Worm (Caenorhabditis elegans) whole organism, late embryonic: ENCODE measurements around the gene mlp-1.

ENCODE experiments used
- ahr-1 ChIP-seq: sonication (generic microtip); optimal IDR thresholded peaks from 2 replicates; lab custom pipeline; 2016; ENCODE audit warnings: missing genetic modification characterization, missing compliant biosample characterization
- ama-1 ChIP-seq: fragments of 150-350 bp; optimal IDR thresholded peaks from 2 replicates; lab custom pipeline; 2014
- ceh-18 ChIP-seq: sonication (generic microtip); optimal IDR thresholded peaks from 2 replicates; lab custom pipeline; 2016; ENCODE audit warnings: missing genetic modification characterization, missing compliant biosample characterization
- ceh-24 ChIP-seq: sonication (generic microtip); optimal IDR thresholded peaks from 2 replicates; lab custom pipeline; 2016; ENCODE audit warnings: mild to moderate bottlenecking, missing genetic modification characterization, missing compliant biosample characterization
- ceh-9 ChIP-seq: sonication (generic microtip); optimal IDR thresholded peaks from 2 replicates; lab custom pipeline; 2016; ENCODE audit warnings: mild to moderate bottlenecking, missing genetic modification characterization, inconsistent platforms, missing compliant biosample characterization
- lin-11 ChIP-seq: fragments of 200-800 bp; sonication (Bioruptor generic); optimal IDR thresholded peaks from 2 replicates; lab custom pipeline; 2018; ENCODE audit warnings: mild to moderate bottlenecking, missing genetic modification characterization, missing compliant biosample characterization
- pha-4 ChIP-seq: fragments of 150-350 bp; optimal IDR thresholded peaks from 2 replicates; lab custom pipeline; 2018; ENCODE audit warnings: missing biosample characterization, missing genetic modification reagents, missing genetic modification characterization
- pros-1 ChIP-seq: fragments of 150-350 bp; optimal IDR thresholded peaks from 2 replicates; lab custom pipeline; 2014; ENCODE audit warnings: missing biosample characterization, missing genetic modification reagents, missing genetic modification characterization
- sdc-2 ChIP-seq: sonication (generic microtip); optimal IDR thresholded peaks from 2 replicates; lab custom pipeline; 2016; ENCODE audit warnings: missing genotype, missing genetic modification characterization, missing compliant biosample characterization
- sox-4 ChIP-seq: sonication (generic microtip); optimal IDR thresholded peaks from 2 replicates; lab custom pipeline; 2017; ENCODE audit warnings: mild to moderate bottlenecking, missing genetic modification characterization, inconsistent platforms, missing compliant biosample characterization
- tbx-7 ChIP-seq: sonication (generic microtip); optimal IDR thresholded peaks from 2 replicates; lab custom pipeline; 2016; ENCODE audit warnings: missing genotype, missing genetic modification characterization, missing compliant biosample characterization
- unc-55 ChIP-seq: sonication (generic microtip); optimal IDR thresholded peaks from 2 replicates; lab custom pipeline; 2017; ENCODE audit warnings: missing biosample characterization, missing genetic modification reagents, missing genetic modification characterization

- TF ChIP-seq sdc-2 (tag; lab: Kevin White, UChicago) (no peak), pha-4 (no peak), ceh-24 (tag; lab: Kevin White, UChicago) (no peak), ceh-18 (tag; lab: Kevin White, UChicago) (no peak), ahr-1 (tag; lab: Kevin White, UChicago) (no peak), tbx-7 (tag; lab: Kevin White, UChicago) (no peak), unc-55 (GFP tag; lab: Kevin White, UChicago) (no peak), pros-1 (tag; lab: Kevin White, UChicago) (no peak), lin-11 (no peak), sox-4 (tag; lab: Kevin White, UChicago) (no peak), ceh-9 (tag; lab: Kevin White, UChicago) (no peak), ama-1 (lab: Kevin White, UChicago) (no peak)
Observed at ce11 chrIII:5980274-5980918, 5.5 kb upstream of the mlp-1 start.
